Fruit fly (Drosophila melanogaster) whole organism, embryonic: Measurements from ENCODE around the gene ninaE.

Source experiments
- Aef1 ChIP-seq: fragments of 200-800 bp; sonication (Bioruptor generic); IDR thresholded peaks from 3 replicates; pipeline ENCODE4 v1.3.6; 2022; ENCODE audit warnings: missing biosample characterization, missing genetic modification characterization
- Blimp-1 ChIP-seq: fragments of 200-800 bp; sonication (Bioruptor generic); optimal IDR thresholded peaks from 3 replicates; lab custom pipeline; 2018; ENCODE audit warnings: missing biosample characterization, missing genetic modification characterization, mild to moderate bottlenecking, moderate library complexity, missing genetic modification reagents
- CG11504 ChIP-seq: fragments of 200-800 bp; sonication (Bioruptor generic); optimal IDR thresholded peaks from 3 replicates; lab custom pipeline; 2019; ENCODE audit warnings: missing biosample characterization, mild to moderate bottlenecking, missing genetic modification characterization, moderate library complexity
- CG12769 ChIP-seq: fragments of 200-800 bp; sonication (Bioruptor generic); optimal IDR thresholded peaks from 2 replicates; lab custom pipeline; 2019; ENCODE audit warnings: missing biosample characterization, mild to moderate bottlenecking, missing genetic modification characterization, moderate library complexity
- CG13296 ChIP-seq: fragments of 200-800 bp; sonication (Bioruptor generic); optimal IDR thresholded peaks from 3 replicates; lab custom pipeline; 2018; ENCODE audit warnings: missing biosample characterization, mild to moderate bottlenecking, missing genetic modification characterization
- CG13424 ChIP-seq: fragments of 200-800 bp; sonication (Bioruptor generic); optimal IDR thresholded peaks from 2 replicates; lab custom pipeline; 2019; ENCODE audit warnings: missing biosample characterization, mild to moderate bottlenecking, missing genetic modification characterization, moderate library complexity
- CG13624 ChIP-seq: fragments of 200-800 bp; sonication (Bioruptor generic); optimal IDR thresholded peaks from 2 replicates; lab custom pipeline; 2016; ENCODE audit warnings: missing biosample characterization, missing genetic modification characterization
- CG15696 ChIP-seq: fragments of 200-800 bp; sonication (Bioruptor generic); optimal IDR thresholded peaks from 2 replicates; lab custom pipeline; 2019; ENCODE audit warnings: missing biosample characterization, mild to moderate bottlenecking, missing genetic modification characterization, moderate library complexity
- CG1603 ChIP-seq: fragments of 200-800 bp; sonication (Bioruptor generic); optimal IDR thresholded peaks from 2 replicates; lab custom pipeline; 2019; ENCODE audit warnings: missing biosample characterization, mild to moderate bottlenecking, missing genetic modification characterization, moderate library complexity
- CG1647 ChIP-seq: fragments of 200-800 bp; sonication (Bioruptor generic); optimal IDR thresholded peaks from 3 replicates; lab custom pipeline; 2016; ENCODE audit warnings: missing biosample characterization, missing genetic modification characterization
- CG16779 ChIP-seq: fragments of 200-800 bp; sonication (Bioruptor generic); IDR thresholded peaks from 2 replicates; pipeline ENCODE4 v1.3.6; 2022; ENCODE audit warnings: missing biosample characterization, missing genetic modification characterization
- CG17568 ChIP-seq: fragments of 200-800 bp; sonication (Bioruptor generic); optimal IDR thresholded peaks from 2 replicates; lab custom pipeline; 2018; ENCODE audit warnings: missing biosample characterization, mild to moderate bottlenecking, missing genetic modification characterization, moderate library complexity
- CG18262 ChIP-seq: fragments of 200-800 bp; optimal IDR thresholded peaks from 3 replicates; lab custom pipeline; 2019; ENCODE audit warnings: missing biosample characterization, mild to moderate bottlenecking, missing genetic modification characterization, moderate library complexity
- CG18764 ChIP-seq: fragments of 200-800 bp; sonication (Bioruptor generic); optimal IDR thresholded peaks from 3 replicates; lab custom pipeline; 2016; ENCODE audit warnings: missing biosample characterization, missing genetic modification characterization
- CG6689 ChIP-seq: fragments of 200-800 bp; sonication (Bioruptor generic); IDR thresholded peaks from 2 replicates; pipeline ENCODE4 v1.3.6; 2022; ENCODE audit warnings: missing biosample characterization, missing genetic modification characterization
- CG7357 ChIP-seq: fragments of 200-800 bp; sonication (Bioruptor generic); IDR thresholded peaks from 3 replicates; pipeline ENCODE4 v1.3.6; 2022; ENCODE audit warnings: missing biosample characterization, missing genetic modification characterization
- CG7963 ChIP-seq: fragments of 200-800 bp; sonication (Bioruptor generic); IDR thresholded peaks from 3 replicates; pipeline ENCODE4 v1.3.6; 2022; ENCODE audit warnings: missing biosample characterization, missing genetic modification characterization; ENCODE audit not compliant: partially characterized antibody
- CG9876 ChIP-seq: fragments of 200-800 bp; sonication (Bioruptor generic); optimal IDR thresholded peaks from 2 replicates; lab custom pipeline; 2016; ENCODE audit warnings: missing biosample characterization, missing genetic modification characterization
- CHES-1-like ChIP-seq: fragments of 200-800 bp; sonication (Bioruptor generic); optimal IDR thresholded peaks from 2 replicates; lab custom pipeline; 2016; ENCODE audit warnings: missing biosample characterization, missing genetic modification characterization
- Eip74EF ChIP-seq, 2 experiments: fragments of 200-800 bp in 1 of 2; fragments of >200 bp in 1 of 2; sonication (Bioruptor generic) in 1 of 2; optimal IDR thresholded peaks; 2 replicates each; lab custom pipeline; 2017 to 2019; ENCODE audit warnings: missing biosample characterization in 2 of 2, missing genetic modification characterization in 2 of 2, mild to moderate bottlenecking in 1 of 2, moderate library complexity in 1 of 2
- Fer2 ChIP-seq: fragments of 200-800 bp; sonication (Bioruptor generic); optimal IDR thresholded peaks from 2 replicates; lab custom pipeline; 2018; ENCODE audit warnings: missing biosample characterization, mild to moderate bottlenecking, missing genetic modification characterization, moderate library complexity
- GATAe ChIP-seq: fragments of 200-800 bp; sonication (Bioruptor generic); conservative IDR thresholded peaks from 2 replicates; pipeline ENCODE4 v1.3.6; 2022; ENCODE audit warnings: missing biosample characterization, missing genetic modification characterization
- HmgZ ChIP-seq: fragments of 200-800 bp; sonication (Bioruptor generic); optimal IDR thresholded peaks from 2 replicates; lab custom pipeline; 2018; ENCODE audit warnings: missing biosample characterization, mild to moderate bottlenecking, missing genetic modification characterization
- Kr ChIP-seq: fragments of 200-800 bp; sonication (Bioruptor generic); optimal IDR thresholded peaks from 2 replicates; lab custom pipeline; 2017; ENCODE audit warnings: missing biosample characterization, mild to moderate bottlenecking, missing genetic modification characterization
- Lhr ChIP-seq: fragments of 200-800 bp; sonication (Bioruptor generic); optimal IDR thresholded peaks from 3 replicates; lab custom pipeline; 2017; ENCODE audit warnings: mild to moderate bottlenecking, missing biosample characterization, missing genetic modification reagents, missing genetic modification characterization
- Med ChIP-seq: fragments of 200-800 bp; sonication (Bioruptor generic); peaks from one replicate; lab custom pipeline; 2016; ENCODE audit warnings: missing biosample characterization, missing genetic modification characterization, mild to moderate bottlenecking, inconsistent platforms, moderate library complexity
- Mes4 ChIP-seq: fragments of 200-800 bp; sonication (Bioruptor generic); optimal IDR thresholded peaks from 2 replicates; lab custom pipeline; 2016; ENCODE audit warnings: missing biosample characterization, missing genetic modification characterization
- NC2β ChIP-seq: fragments of 200-800 bp; sonication (Bioruptor generic); optimal IDR thresholded peaks from 2 replicates; lab custom pipeline; 2016; ENCODE audit warnings: missing biosample characterization, missing genetic modification characterization
- Ptx1 ChIP-seq: fragments of 200-800 bp; sonication (Bioruptor generic); IDR thresholded peaks from 2 replicates; pipeline ENCODE4 v1.3.6; 2022; ENCODE audit warnings: missing biosample characterization, missing genetic modification characterization
- Scr ChIP-seq: fragments of 200-800 bp; sonication (Bioruptor generic); IDR thresholded peaks from 2 replicates; pipeline ENCODE4 v1.3.6; 2022; ENCODE audit warnings: missing biosample characterization, missing genetic modification characterization; ENCODE audit not compliant: partially characterized antibody
- Sin3A ChIP-seq: fragments of >200 bp; optimal IDR thresholded peaks from 2 replicates; lab custom pipeline; 2018
- Six4 ChIP-seq: fragments of 200-800 bp; sonication (Bioruptor generic); optimal IDR thresholded peaks from 2 replicates; lab custom pipeline; 2016; ENCODE audit warnings: missing biosample characterization, missing genetic modification characterization
- Sox100B ChIP-seq: fragments of 200-800 bp; sonication (Bioruptor generic); optimal IDR thresholded peaks from 3 replicates; lab custom pipeline; 2018; ENCODE audit warnings: missing biosample characterization, mild to moderate bottlenecking, missing genetic modification characterization
- Spps ChIP-seq: fragments of 200-800 bp; sonication (Bioruptor generic); optimal IDR thresholded peaks from 2 replicates; lab custom pipeline; 2018; ENCODE audit warnings: missing biosample characterization, mild to moderate bottlenecking, missing genetic modification characterization
- Stat92E ChIP-seq, 3 experiments: fragments of >200 bp in 2 of 3; fragments of 200-800 bp in 1 of 3; sonication (Bioruptor generic) in 1 of 3; optimal IDR thresholded peaks; 2 replicates each; lab custom pipeline; 2017 to 2019; ENCODE audit warnings: missing biosample characterization in 3 of 3, missing genetic modification characterization in 3 of 3, mild to moderate bottlenecking in 1 of 3, moderate library complexity in 1 of 3
- Xbp1 ChIP-seq: fragments of 200-800 bp; sonication (Bioruptor generic); optimal IDR thresholded peaks from 3 replicates; lab custom pipeline; 2016; ENCODE audit warnings: missing biosample characterization, mild to moderate bottlenecking, missing genetic modification characterization
- corto ChIP-seq: fragments of 200-800 bp; sonication (Bioruptor generic); optimal IDR thresholded peaks from 2 replicates; lab custom pipeline; 2016; ENCODE audit warnings: missing biosample characterization, mild to moderate bottlenecking, missing genetic modification characterization, moderate library complexity
- dysf ChIP-seq: fragments of 200-800 bp; sonication (Bioruptor generic); IDR thresholded peaks from 3 replicates; pipeline ENCODE4 v1.3.6; 2022; ENCODE audit warnings: missing biosample characterization, missing genetic modification characterization
- jigr1 ChIP-seq: fragments of 200-800 bp; sonication (Bioruptor generic); IDR thresholded peaks from 3 replicates; pipeline ENCODE4 v1.3.6; 2022; ENCODE audit warnings: missing biosample characterization, missing genetic modification characterization
- lbe ChIP-seq: fragments of 200-800 bp; sonication (Bioruptor generic); optimal IDR thresholded peaks from 2 replicates; lab custom pipeline; 2016; ENCODE audit warnings: missing biosample characterization, mild to moderate bottlenecking, missing genetic modification characterization
- lilli ChIP-seq: fragments of 200-800 bp; sonication (Bioruptor generic); optimal IDR thresholded peaks from 3 replicates; lab custom pipeline; 2016; ENCODE audit warnings: missing biosample characterization, missing genetic modification characterization
- maf-S ChIP-seq: fragments of 200-800 bp; sonication (Bioruptor generic); optimal IDR thresholded peaks from 2 replicates; lab custom pipeline; 2016; ENCODE audit warnings: missing biosample characterization, missing genetic modification characterization
- mld ChIP-seq: fragments of 200-800 bp; sonication (Bioruptor generic); IDR thresholded peaks from 3 replicates; pipeline ENCODE4 v1.3.6; 2022; ENCODE audit warnings: missing biosample characterization, missing genetic modification characterization; ENCODE audit not compliant: partially characterized antibody
- nau ChIP-seq: fragments of 200-800 bp; sonication (Bioruptor generic); optimal IDR thresholded peaks from 3 replicates; lab custom pipeline; 2017; ENCODE audit warnings: missing biosample characterization, mild to moderate bottlenecking, missing genetic modification characterization, missing genetic modification reagents
- pfk ChIP-seq: fragments of 200-800 bp; sonication (Bioruptor generic); optimal IDR thresholded peaks from 2 replicates; lab custom pipeline; 2018; ENCODE audit warnings: missing biosample characterization, mild to moderate bottlenecking, missing genetic modification characterization, moderate library complexity
- ro ChIP-seq: fragments of 200-800 bp; sonication (Bioruptor generic); IDR thresholded peaks from 2 replicates; pipeline ENCODE4 v1.3.6; 2022; ENCODE audit warnings: missing biosample characterization, missing genetic modification characterization
- sd ChIP-seq: fragments of 200-800 bp; sonication (Bioruptor generic); optimal IDR thresholded peaks from 3 replicates; lab custom pipeline; 2018; ENCODE audit warnings: missing biosample characterization, mild to moderate bottlenecking, missing genetic modification characterization, moderate library complexity
- zen2 ChIP-seq: fragments of 200-800 bp; sonication (Bioruptor generic); IDR thresholded peaks from 3 replicates; pipeline ENCODE4 v1.3.6; 2022; ENCODE audit warnings: missing biosample characterization, missing genetic modification characterization; ENCODE audit not compliant: partially characterized antibody
- zfh2 ChIP-seq: fragments of 200-800 bp; sonication (Bioruptor generic); optimal IDR thresholded peaks from 2 replicates; lab custom pipeline; 2016; ENCODE audit warnings: missing biosample characterization, missing genetic modification characterization

ninaE gene

dm6 chr3R:19904865-19905373, 16.9 kb upstream of the ninaE start, which contains the start of the genes Surf6 and RhoGAP92B (continued):
- TF ChIP-seq CG7357 (GFP tag; lab: Robert Waterston, UW) = no peak
- TF ChIP-seq Six4 (GFP tag; lab: Kevin White, UChicago) = peak; percentile 24
- peak; percentile 61 for TF ChIP-seq CG13424 (tag; lab: Kevin White, UChicago)
- no peak for TF ChIP-seq mld (GFP tag; lab: Robert Waterston, UW)
- peak; percentile 50 for TF ChIP-seq CG18764 (GFP tag; lab: Kevin White, UChicago)
- peak; percentile 85 for TF ChIP-seq CG1603 (tag; lab: Kevin White, UChicago)
- peak in 1 of 3 experiments; percentile 71 for TF ChIP-seq Stat92E (GFP tag; optimal IDR thresholded peaks at IDR 0.05; lab: Kevin White, UChicago)
- TF ChIP-seq zfh2 = peak; percentile 29
- TF ChIP-seq CG6689 (GFP tag; lab: Robert Waterston, UW) = peak; percentile 57
- peak; percentile 67 for TF ChIP-seq sd (tag; lab: Kevin White, UChicago)
- no peak for TF ChIP-seq jigr1 (GFP tag; lab: Robert Waterston, UW)
- TF ChIP-seq CG1647 (GFP tag; lab: Kevin White, UChicago) = peak; percentile 35
- peak in 1 of 2 experiments; percentile 60 for TF ChIP-seq Eip74EF (GFP tag; optimal IDR thresholded peaks at IDR 0.05; lab: Kevin White, UChicago)
- TF ChIP-seq Sin3A (lab: Kevin White, UChicago) = peak; percentile 96
- no peak for TF ChIP-seq ro (GFP tag; lab: Robert Waterston, UW)
- peak; percentile 70 for TF ChIP-seq Xbp1 (GFP tag; lab: Kevin White, UChicago)
- peak; percentile 17 for TF ChIP-seq lbe
- TF ChIP-seq CG18262 (tag; lab: Kevin White, UChicago) = peak; percentile 53
- no peak for TF ChIP-seq corto (GFP tag; lab: Kevin White, UChicago)
- peak; percentile 71 for TF ChIP-seq CG13296
- TF ChIP-seq pfk (GFP tag; lab: Kevin White, UChicago) = peak; percentile 0
- TF ChIP-seq Sox100B (GFP tag; lab: Kevin White, UChicago) = peak; percentile 67
- peak; percentile 58; the same call in 1 of the 2 replicates for TF ChIP-seq Scr (GFP tag; lab: Robert Waterston, UW)
- peak; percentile 68 for TF ChIP-seq Mes4 (GFP tag; lab: Kevin White, UChicago)
- TF ChIP-seq dysf (GFP tag; lab: Robert Waterston, UW) = 0 out of 3 replicates have a peak, but pooled peaks have one; percentile 42
- TF ChIP-seq CG16779 (GFP tag; lab: Robert Waterston, UW) = no peak
- TF ChIP-seq Spps = peak; percentile 4
- peak; percentile 8 for TF ChIP-seq Fer2
- TF ChIP-seq CHES-1-like (GFP tag; lab: Kevin White, UChicago) = peak; percentile 63
- peak; percentile 73 for TF ChIP-seq CG13624
- no peak for TF ChIP-seq GATAe (GFP tag; lab: Robert Waterston, UW)
- TF ChIP-seq CG17568 (GFP tag; lab: Kevin White, UChicago) = peak; percentile 79
- peak; percentile 35; the same call in 1 of the 3 replicates for TF ChIP-seq Aef1 (GFP tag; lab: Robert Waterston, UW)
- TF ChIP-seq CG7963 (GFP tag; lab: Robert Waterston, UW) = no peak
- 0 out of 2 replicates have a peak, but pooled peaks have one; percentile 27 for TF ChIP-seq Ptx1 (GFP tag; lab: Robert Waterston, UW)
- no peak for TF ChIP-seq Kr
- TF ChIP-seq Lhr (GFP tag; lab: Kevin White, UChicago) = peak; percentile 84
- peak; percentile 97 for TF ChIP-seq Med (GFP tag; lab: Kevin White, UChicago)
- TF ChIP-seq lilli (GFP tag; lab: Kevin White, UChicago) = peak; percentile 71
- TF ChIP-seq NC2β (GFP tag; lab: Kevin White, UChicago) = peak; percentile 78
- TF ChIP-seq HmgZ (tag; lab: Kevin White, UChicago) = peak; percentile 79
- peak; percentile 46 for TF ChIP-seq Blimp-1 (GFP tag; lab: Kevin White, UChicago)
- TF ChIP-seq CG9876 (GFP tag; lab: Kevin White, UChicago) = no peak
- TF ChIP-seq zen2 (GFP tag; lab: Robert Waterston, UW) = no peak
- TF ChIP-seq nau (GFP tag; lab: Kevin White, UChicago) = peak; percentile 77
- TF ChIP-seq CG15696 (tag; lab: Kevin White, UChicago) = peak; percentile 47
- peak; percentile 69 for TF ChIP-seq CG11504 (tag; lab: Kevin White, UChicago)
- peak; percentile 19 for TF ChIP-seq maf-S (GFP tag; lab: Kevin White, UChicago)
- peak; percentile 22 for TF ChIP-seq CG12769 (tag; lab: Kevin White, UChicago)
